Fruit fly (Drosophila melanogaster): ENCODE data around the gene CG42594.

The CG42594 gene

dm6 chrX:4930100-4931010 is 89.7 kb downstream of the CG42594 start (continued):
- no peak for TF ChIP-seq CG2129 (GFP tag; IDR thresholded peaks at IDR 0.05; ENCODE audit: partially characterized antibody)
- no peak for TF ChIP-seq hb (GFP tag; IDR thresholded peaks at IDR 0.05; ENCODE audit: partially characterized antibody)
- peak; percentile 92 for TF ChIP-seq CG10267 (tag; optimal IDR thresholded peaks at IDR 0.05)
- no peak for TF ChIP-seq CG8281 (tag; optimal IDR thresholded peaks at IDR 0.05)
- TF ChIP-seq sug (tag; optimal IDR thresholded peaks at IDR 0.05) = peak; percentile 9
- TF ChIP-seq CG1602 (GFP tag; optimal IDR thresholded peaks at IDR 0.05) = peak; percentile 5
- no peak for TF ChIP-seq Sry-β (GFP tag; optimal IDR thresholded peaks at IDR 0.05)
- TF ChIP-seq nerfin-2 (GFP tag; IDR thresholded peaks at IDR 0.05; ENCODE audit: partially characterized antibody) = no peak
- TF ChIP-seq rib (GFP tag; IDR thresholded peaks at IDR 0.05) = no peak
- TF ChIP-seq org-1 (GFP tag; optimal IDR thresholded peaks at IDR 0.05) = peak; percentile 76
- peak; percentile 27 for TF ChIP-seq CG15601 (tag; optimal IDR thresholded peaks at IDR 0.05)
- TF ChIP-seq lola (GFP tag; optimal IDR thresholded peaks at IDR 0.05) = no peak
- TF ChIP-seq corto (GFP tag; optimal IDR thresholded peaks at IDR 0.05) = no peak
- TF ChIP-seq Hey (tag; optimal IDR thresholded peaks at IDR 0.05) = no peak
- TF ChIP-seq trh (GFP tag; optimal IDR thresholded peaks at IDR 0.05) = no peak
- no peak for TF ChIP-seq bcd (GFP tag; optimal IDR thresholded peaks at IDR 0.05)
- peak; percentile 45 for TF ChIP-seq CG5180 (GFP tag; optimal IDR thresholded peaks at IDR 0.05)
- TF ChIP-seq CG4820 (GFP tag; optimal IDR thresholded peaks at IDR 0.05) = peak; percentile 27
- no peak for TF ChIP-seq CG14965 (GFP tag; optimal IDR thresholded peaks at IDR 0.05; ENCODE audit: borderline replicate concordance)
- peak; percentile 45 for TF ChIP-seq CG1603 (tag; optimal IDR thresholded peaks at IDR 0.05)
- peak; percentile 33 for TF ChIP-seq chn (GFP tag; optimal IDR thresholded peaks at IDR 0.05)
- TF ChIP-seq Usf (GFP tag; optimal IDR thresholded peaks at IDR 0.05) = no peak
- TF ChIP-seq CG8478 (optimal IDR thresholded peaks at IDR 0.05) = peak; percentile 81
- no peak for TF ChIP-seq bigmax (GFP tag; optimal IDR thresholded peaks at IDR 0.05)
- no peak for TF ChIP-seq CG9609 (GFP tag; optimal IDR thresholded peaks at IDR 0.05)
- no peak for TF ChIP-seq CG12299 (tag; optimal IDR thresholded peaks at IDR 0.05)
- TF ChIP-seq pita (GFP tag; optimal IDR thresholded peaks at IDR 0.05) = no peak
- peak; percentile 29 for TF ChIP-seq eyg (GFP tag; optimal IDR thresholded peaks at IDR 0.05)
- TF ChIP-seq h (optimal IDR thresholded peaks at IDR 0.05) = no peak
- no peak for TF ChIP-seq CG17361 (GFP tag; IDR thresholded peaks at IDR 0.05)
- no peak for TF ChIP-seq CG5953 (GFP tag; IDR thresholded peaks at IDR 0.05)
- TF ChIP-seq sens (GFP tag) = peak; percentile 87
- TF ChIP-seq lilli (GFP tag; optimal IDR thresholded peaks at IDR 0.05) = peak; percentile 41
- no peak for TF ChIP-seq Elba2 (GFP tag; optimal IDR thresholded peaks at IDR 0.05)
- no peak for TF ChIP-seq CG10462 (GFP tag; optimal IDR thresholded peaks at IDR 0.05)
- peak; percentile 42 for TF ChIP-seq CG8924 (tag; optimal IDR thresholded peaks at IDR 0.05)
- TF ChIP-seq wdn (GFP tag; IDR thresholded peaks at IDR 0.05) = no peak
- TF ChIP-seq sens-2 (GFP tag; IDR thresholded peaks at IDR 0.05) = no peak
- peak; percentile 41 for TF ChIP-seq Asciz (GFP tag; optimal IDR thresholded peaks at IDR 0.05)
- no peak for TF ChIP-seq CG17328 (GFP tag; IDR thresholded peaks at IDR 0.05)
- TF ChIP-seq hbn (GFP tag; IDR thresholded peaks at IDR 0.05; ENCODE audit: partially characterized antibody) = no peak
- TF ChIP-seq NC2α (GFP tag; optimal IDR thresholded peaks at IDR 0.05) = no peak
- TF ChIP-seq CG32772 (GFP tag; IDR thresholded peaks at IDR 0.05) = no peak
- TF ChIP-seq unpg (GFP tag; optimal IDR thresholded peaks at IDR 0.05) = peak; percentile 46
- no peak for TF ChIP-seq p53 (GFP tag; optimal IDR thresholded peaks at IDR 0.05)
- peak; percentile 10 for TF ChIP-seq Hand (GFP tag; optimal IDR thresholded peaks at IDR 0.05)
- TF ChIP-seq lov (optimal IDR thresholded peaks at IDR 0.05) = no peak
- TF ChIP-seq lov (GFP tag; IDR thresholded peaks at IDR 0.05) = no peak
- TF ChIP-seq CG18764 (GFP tag; optimal IDR thresholded peaks at IDR 0.05) = peak; percentile 24
- TF ChIP-seq ftz-f1 (GFP tag; optimal IDR thresholded peaks at IDR 0.05) = no peak

Data from whole organism, embryonic.